Worm (Caenorhabditis elegans) whole organism, L3 larva: Measurements from ENCODE around the gene scl-20.

Source experiments
- R02D3.7 ChIP-seq: fragments of 150-350 bp; optimal IDR thresholded peaks from 2 replicates; lab custom pipeline; 2014; ENCODE audit warnings: missing biosample characterization, missing genetic modification characterization
- ZK546.5 ChIP-seq: sonication (generic microtip); optimal IDR thresholded peaks from 2 replicates; lab custom pipeline; 2017; ENCODE audit warnings: missing biosample characterization, missing genetic modification characterization
- aly-2 ChIP-seq: fragments of 150-350 bp; optimal IDR thresholded peaks from 2 replicates; lab custom pipeline; 2014; ENCODE audit warnings: missing biosample characterization, missing genetic modification characterization
- ceh-28 ChIP-seq: fragments of 150-350 bp; optimal IDR thresholded peaks from 2 replicates; lab custom pipeline; 2014; ENCODE audit warnings: missing biosample characterization, missing genetic modification reagents, missing genetic modification characterization
- ceh-82 ChIP-seq: fragments of 150-350 bp; optimal IDR thresholded peaks from 2 replicates; lab custom pipeline; 2014; ENCODE audit warnings: missing biosample characterization, missing genetic modification characterization
- ceh-9 ChIP-seq: sonication (generic microtip); optimal IDR thresholded peaks from 2 replicates; lab custom pipeline; 2018; ENCODE audit warnings: missing biosample characterization, missing genetic modification characterization
- daf-12 ChIP-seq: fragments of 150-350 bp; optimal IDR thresholded peaks from 2 replicates; lab custom pipeline; 2014; ENCODE audit warnings: missing biosample characterization, missing genetic modification reagents, missing genetic modification characterization
- egl-5 ChIP-seq: fragments of 150-350 bp; optimal IDR thresholded peaks from 2 replicates; lab custom pipeline; 2017; ENCODE audit warnings: missing biosample characterization, missing genetic modification reagents, missing genetic modification characterization, inconsistent platforms
- elt-1 ChIP-seq: fragments of 150-350 bp; optimal IDR thresholded peaks from 2 replicates; lab custom pipeline; 2014; ENCODE audit warnings: missing biosample characterization, missing genetic modification characterization
- elt-2 ChIP-seq: sonication (generic microtip); optimal IDR thresholded peaks from 2 replicates; lab custom pipeline; 2016; ENCODE audit warnings: missing genetic modification reagents, mild to moderate bottlenecking, missing genetic modification characterization, missing compliant biosample characterization
- elt-3 ChIP-seq, 3 experiments: fragments of 150-350 bp in 1 of 3; sonication (generic microtip) in 2 of 3; optimal IDR thresholded peaks; 2 replicates in 2 of 3; 4 replicates in 1 of 3; lab custom pipeline; 2014 to 2017; ENCODE audit warnings: missing biosample characterization in 3 of 3, missing genetic modification characterization in 3 of 3
- eor-1 ChIP-seq, 2 experiments: fragments of 150-350 bp; optimal IDR thresholded peaks; 2 replicates each; lab custom pipeline; 2014 to 2018; ENCODE audit warnings: missing biosample characterization in 2 of 2, missing genetic modification characterization in 2 of 2
- fkh-2 ChIP-seq: fragments of 150-350 bp; optimal IDR thresholded peaks from 2 replicates; lab custom pipeline; 2014; ENCODE audit warnings: missing biosample characterization, missing genetic modification reagents, missing genetic modification characterization
- hmg-11 ChIP-seq: sonication (generic microtip); optimal IDR thresholded peaks from 2 replicates; lab custom pipeline; 2016; ENCODE audit warnings: missing genetic modification characterization, missing compliant biosample characterization
- lin-15B ChIP-seq: fragments of 150-350 bp; optimal IDR thresholded peaks from 2 replicates; lab custom pipeline; 2014; ENCODE audit warnings: missing biosample characterization, missing genetic modification characterization
- lin-39 ChIP-seq: fragments of 150-350 bp; optimal IDR thresholded peaks from 2 replicates; lab custom pipeline; 2018; ENCODE audit warnings: missing biosample characterization, missing genetic modification reagents, missing genetic modification characterization
- lsy-12 ChIP-seq: sonication (generic microtip); optimal IDR thresholded peaks from 2 replicates; lab custom pipeline; 2016; ENCODE audit warnings: mild to moderate bottlenecking, missing genetic modification characterization, missing compliant biosample characterization
- mdl-1 ChIP-seq: fragments of 150-350 bp; optimal IDR thresholded peaks from 2 replicates; lab custom pipeline; 2014; ENCODE audit warnings: missing biosample characterization, missing genetic modification characterization
- mml-1 ChIP-seq: fragments of 150-350 bp; sonication (generic microtip); optimal IDR thresholded peaks from 3 replicates; lab custom pipeline; 2014; ENCODE audit warnings: missing biosample characterization, missing genetic modification characterization
- nfya-1 ChIP-seq: sonication (generic microtip); optimal IDR thresholded peaks from 2 replicates; lab custom pipeline; 2017; ENCODE audit warnings: missing genetic modification characterization, mild to moderate bottlenecking, missing compliant biosample characterization, antibody characterized with exemption, moderate library complexity; ENCODE audit not compliant: insufficient read depth
- nhr-11 ChIP-seq: fragments of 150-350 bp; optimal IDR thresholded peaks from 2 replicates; lab custom pipeline; 2014; ENCODE audit warnings: missing biosample characterization, missing genetic modification characterization
- nhr-12 ChIP-seq: fragments of 150-350 bp; optimal IDR thresholded peaks from 2 replicates; lab custom pipeline; 2014; ENCODE audit warnings: missing biosample characterization, missing genetic modification characterization
- nhr-237 ChIP-seq: fragments of 150-350 bp; optimal IDR thresholded peaks from 2 replicates; lab custom pipeline; 2014; ENCODE audit warnings: missing biosample characterization, missing genetic modification characterization
- nhr-25 ChIP-seq: sonication (generic microtip); optimal IDR thresholded peaks from 2 replicates; lab custom pipeline; 2017; ENCODE audit warnings: missing biosample characterization, missing genetic modification characterization
- nhr-28 ChIP-seq: fragments of 150-350 bp; optimal IDR thresholded peaks from 2 replicates; lab custom pipeline; 2014; ENCODE audit warnings: missing biosample characterization, missing genetic modification characterization
- nhr-67 ChIP-seq: fragments of 150-350 bp; optimal IDR thresholded peaks from 2 replicates; lab custom pipeline; 2014; ENCODE audit warnings: missing biosample characterization, missing genetic modification characterization
- nhr-77 ChIP-seq: fragments of 150-350 bp; optimal IDR thresholded peaks from 2 replicates; lab custom pipeline; 2014; ENCODE audit warnings: missing biosample characterization, missing genetic modification characterization
- pqm-1 ChIP-seq: fragments of 150-350 bp; optimal IDR thresholded peaks from 2 replicates; lab custom pipeline; 2017; ENCODE audit warnings: missing biosample characterization, missing genetic modification characterization, inconsistent platforms
- sea-2 ChIP-seq: fragments of 150-350 bp; sonication (generic microtip); optimal IDR thresholded peaks from 4 replicates; lab custom pipeline; 2014; ENCODE audit warnings: missing biosample characterization, missing genetic modification reagents, missing genetic modification characterization
- skn-1 ChIP-seq: fragments of 150-350 bp; optimal IDR thresholded peaks from 2 replicates; lab custom pipeline; 2014; ENCODE audit warnings: missing biosample characterization, missing genetic modification characterization
- snpc-4 ChIP-seq: fragments of 150-350 bp; optimal IDR thresholded peaks from 2 replicates; lab custom pipeline; 2014; ENCODE audit warnings: missing biosample characterization, missing genetic modification characterization
- tbx-2 ChIP-seq: sonication (generic microtip); optimal IDR thresholded peaks from 2 replicates; lab custom pipeline; 2016; ENCODE audit warnings: mild to moderate bottlenecking, missing genetic modification characterization, missing compliant biosample characterization
- unc-62 ChIP-seq: fragments of 150-350 bp; sonication (generic microtip); optimal IDR thresholded peaks from 4 replicates; lab custom pipeline; 2014; ENCODE audit warnings: missing biosample characterization, missing genetic modification reagents, missing genetic modification characterization
- zag-1 ChIP-seq: fragments of 150-350 bp; optimal IDR thresholded peaks from 2 replicates; lab custom pipeline; 2014; ENCODE audit warnings: missing biosample characterization, missing genetic modification characterization
- ztf-11 ChIP-seq: fragments of 150-350 bp; optimal IDR thresholded peaks from 2 replicates; lab custom pipeline; 2014; ENCODE audit warnings: missing biosample characterization, missing genetic modification characterization
- ztf-4 ChIP-seq: fragments of 150-350 bp; optimal IDR thresholded peaks from 2 replicates; lab custom pipeline; 2014; ENCODE audit warnings: missing biosample characterization, missing genetic modification characterization

scl-20 gene

ce11 chrV:18776245-18776737 lies 42.0 kb upstream of the scl-20 start, which contains the start of gene Y17D7B.4:
Gene Y17D7B.4 (minus strand): TSS chrV:18776687.
- TF ChIP-seq hmg-11 (tag; lab: Kevin White, UChicago), result no peak
- TF ChIP-seq pqm-1 (tag; lab: Kevin White, UChicago), result peak; percentile 18

ce11 chrV:18772761-18773160 lies 38.5 kb upstream of the scl-20 start, which contains the start of gene clec-257:
Gene clec-257 (plus strand): TSS chrV:18773061.
- TF ChIP-seq nhr-11 (tag; lab: Kevin White, UChicago) (no peak), tbx-2 (tag; lab: Kevin White, UChicago) (no peak), pqm-1 (tag; lab: Kevin White, UChicago) (no peak), nhr-67 (tag; lab: Kevin White, UChicago) (no peak), hmg-11 (tag; lab: Kevin White, UChicago) (no peak), fkh-2 (tag; lab: Kevin White, UChicago) (no peak), elt-3 (tag; optimal IDR thresholded peaks at IDR 0.05; lab: Kevin White, UChicago) (no peak), nhr-28 (no peak), sea-2 (no peak), R02D3.7 (tag; lab: Kevin White, UChicago) (no peak), lin-15B (no peak), lin-39 (tag; lab: Kevin White, UChicago) (no peak), snpc-4 (tag; lab: Kevin White, UChicago) (no peak), nhr-12 (tag; lab: Kevin White, UChicago) (no peak), egl-5 (tag; lab: Kevin White, UChicago) (no peak), elt-2 (tag; lab: Kevin White, UChicago) (no peak), ztf-4 (tag; lab: Kevin White, UChicago) (no peak), ceh-82 (no peak), eor-1 (tag; optimal IDR thresholded peaks at IDR 0.05; lab: Kevin White, UChicago) (no peak), aly-2 (tag; lab: Kevin White, UChicago) (no peak)
- TF ChIP-seq, all 47 proteins: peak for 0

- TF ChIP-seq hmg-11 (tag; lab: Kevin White, UChicago) (no peak), nfya-1 (tag; lab: Kevin White, UChicago) (no peak), R02D3.7 (tag; lab: Kevin White, UChicago) (no peak), daf-12 (no peak), aly-2 (tag; lab: Kevin White, UChicago) (no peak), elt-2 (tag; lab: Kevin White, UChicago) (no peak), egl-5 (tag; lab: Kevin White, UChicago) (no peak), lsy-12 (tag; lab: Kevin White, UChicago) (no peak), nhr-11 (tag; lab: Kevin White, UChicago) (no peak), skn-1 (no peak), pqm-1 (tag; lab: Kevin White, UChicago) (no peak), ceh-9 (tag; lab: Kevin White, UChicago) (no peak), mml-1 (tag; lab: Kevin White, UChicago) (no peak), unc-62 (no peak)
Measured at ce11 chrV:18771804-18772386, 37.6 kb upstream of the scl-20 start.

- TF ChIP-seq mdl-1 (no peak), zag-1 (tag; lab: Kevin White, UChicago) (no peak), ztf-4 (tag; lab: Kevin White, UChicago) (no peak), lin-15B (no peak), nhr-25 (tag; lab: Kevin White, UChicago) (no peak), skn-1 (no peak), ztf-11 (tag; lab: Kevin White, UChicago) (no peak), nhr-77 (no peak), sea-2 (no peak), nhr-67 (tag; lab: Kevin White, UChicago) (no peak), ZK546.5 (tag; lab: Kevin White, UChicago) (no peak), pqm-1 (tag; lab: Kevin White, UChicago) (no peak), elt-2 (tag; lab: Kevin White, UChicago) (no peak), eor-1 (tag; optimal IDR thresholded peaks at IDR 0.05; lab: Kevin White, UChicago) (no peak), snpc-4 (tag; lab: Kevin White, UChicago) (no peak), elt-1 (no peak), nhr-237 (tag; lab: Kevin White, UChicago) (no peak), ceh-9 (tag; lab: Kevin White, UChicago) (no peak), ceh-28 (tag; lab: Kevin White, UChicago) (no peak)
Measured at ce11 chrV:18771390-18771789, 37.1 kb upstream of the scl-20 start, which contains the start of gene clec-256. Gene clec-256 (plus strand): TSS chrV:18771690.
